Worm (Caenorhabditis elegans) whole organism, young adult: ENCODE data around the gene sulp-3.
"Not testable (repeated sequence)": the region's sequence is repeated elsewhere in the genome, so short reads cannot be mapped to it uniquely, and the experiment has no call there.

Experiments
- B0035.1 ChIP-seq: sonication (generic microtip); optimal IDR thresholded peaks from 2 replicates; lab custom pipeline; 2016; ENCODE audit warnings: missing genetic modification characterization, mild to moderate bottlenecking, missing compliant biosample characterization, missing genotype, missing genetic modification reagents
- F57C9.4 ChIP-seq: sonication (generic microtip); optimal IDR thresholded peaks from 2 replicates; lab custom pipeline; 2017; ENCODE audit warnings: mild to moderate bottlenecking, missing genetic modification characterization, missing compliant biosample characterization
- atf-7 ChIP-seq: sonication (generic microtip); optimal IDR thresholded peaks from 2 replicates; lab custom pipeline; 2017; ENCODE audit warnings: mild to moderate bottlenecking, missing genetic modification characterization, missing compliant biosample characterization
- attf-3 ChIP-seq: fragments of 200-800 bp; sonication (Bioruptor generic); conservative IDR thresholded peaks from 2 replicates; pipeline ENCODE4 v1.3.6; 2022; ENCODE audit warnings: missing genetic modification reagents, missing genetic modification characterization, missing compliant biosample characterization
- attf-5 ChIP-seq: fragments of 200-800 bp; sonication (Bioruptor generic); optimal IDR thresholded peaks from 2 replicates; lab custom pipeline; 2018; ENCODE audit warnings: mild to moderate bottlenecking, missing genetic modification characterization, missing compliant biosample characterization
- bed-1 ChIP-seq: fragments of 200-800 bp; sonication (Bioruptor generic); IDR thresholded peaks from 2 replicates; pipeline ENCODE4 v1.3.6; 2022; ENCODE audit warnings: missing genetic modification reagents, missing genetic modification characterization, missing compliant biosample characterization
- ccch-3 ChIP-seq: fragments of 200-800 bp; sonication (Bioruptor generic); optimal IDR thresholded peaks from 2 replicates; lab custom pipeline; 2018; ENCODE audit warnings: mild to moderate bottlenecking, missing genetic modification characterization, missing compliant biosample characterization
- cebp-1 ChIP-seq, 2 experiments: fragments of 200-800 bp in 1 of 2; sonication (Bioruptor generic) in 1 of 2; sonication (generic microtip) in 1 of 2; IDR thresholded peaks in 1 of 2; optimal IDR thresholded peaks in 1 of 2; 2 replicates each; pipeline versions ENCODE4 v1.3.6 to Lab custom; 2017 to 2022; ENCODE audit warnings: missing compliant biosample characterization in 2 of 2, missing genetic modification characterization in 2 of 2, mild to moderate bottlenecking in 1 of 2, missing genetic modification reagents in 1 of 2, moderate library complexity in 1 of 2
- cebp-2 ChIP-seq: fragments of 200-800 bp; sonication (Bioruptor generic); IDR thresholded peaks from 2 replicates; pipeline ENCODE4 v1.3.6; 2022; ENCODE audit warnings: missing genetic modification characterization, missing compliant biosample characterization
- ceh-100 ChIP-seq: fragments of 200-800 bp; sonication (Bioruptor generic); IDR thresholded peaks from 2 replicates; pipeline ENCODE4 v1.3.6; 2022; ENCODE audit warnings: missing genetic modification reagents, missing genetic modification characterization, missing compliant biosample characterization
- ceh-58 ChIP-seq: fragments of 200-800 bp; sonication (Bioruptor generic); IDR thresholded peaks from 2 replicates; pipeline ENCODE4 v1.3.6; 2022; ENCODE audit warnings: missing genetic modification characterization, missing compliant biosample characterization
- ceh-79 ChIP-seq: sonication (generic microtip); optimal IDR thresholded peaks from 2 replicates; lab custom pipeline; 2017; ENCODE audit warnings: mild to moderate bottlenecking, missing genetic modification characterization, missing compliant biosample characterization
- chd-7 ChIP-seq: sonication (generic microtip); optimal IDR thresholded peaks from 2 replicates; lab custom pipeline; 2016; ENCODE audit warnings: mild to moderate bottlenecking, missing genetic modification characterization, moderate library complexity, missing compliant biosample characterization
- dox-1 ChIP-seq: fragments of 200-800 bp; sonication (Bioruptor generic); IDR thresholded peaks from 2 replicates; pipeline ENCODE4 v1.3.6; 2022; ENCODE audit warnings: missing genetic modification reagents, missing genetic modification characterization, missing compliant biosample characterization
- egl-18 ChIP-seq: fragments of 200-800 bp; sonication (Bioruptor generic); IDR thresholded peaks from 2 replicates; pipeline ENCODE4 v1.3.6; 2022; ENCODE audit warnings: missing genetic modification reagents, missing genetic modification characterization, missing compliant biosample characterization
- him-1 ChIP-seq: sonication (generic microtip); optimal IDR thresholded peaks from 2 replicates; lab custom pipeline; 2016; ENCODE audit warnings: missing genotype, missing genetic modification reagents, missing genetic modification characterization, missing compliant biosample characterization
- hlh-12 ChIP-seq: sonication (generic microtip); optimal IDR thresholded peaks from 2 replicates; lab custom pipeline; 2016; ENCODE audit warnings: missing genetic modification characterization, missing compliant biosample characterization
- hmg-1.2 ChIP-seq: fragments of 200-800 bp; sonication (Bioruptor generic); IDR thresholded peaks from 2 replicates; pipeline ENCODE4 v1.3.6; 2022; ENCODE audit warnings: missing genetic modification reagents, missing genetic modification characterization, missing compliant biosample characterization
- hrde-1 ChIP-seq: sonication (generic microtip); optimal IDR thresholded peaks from 2 replicates; lab custom pipeline; 2016; ENCODE audit warnings: missing genetic modification characterization, mild to moderate bottlenecking, missing compliant biosample characterization, moderate library complexity, missing genotype, missing genetic modification reagents, borderline replicate concordance
- hsf-1 ChIP-seq: fragments of 200-800 bp; sonication (Bioruptor generic); IDR thresholded peaks from 2 replicates; pipeline ENCODE4 v1.3.6; 2022; ENCODE audit warnings: missing genetic modification reagents, missing genetic modification characterization, missing compliant biosample characterization
- let-607 ChIP-seq, 2 experiments: fragments of 200-800 bp in 1 of 2; sonication (Bioruptor generic) in 1 of 2; sonication (generic microtip) in 1 of 2; optimal IDR thresholded peaks; 2 replicates each; lab custom pipeline; 2016 to 2018; ENCODE audit warnings: mild to moderate bottlenecking in 2 of 2, missing compliant biosample characterization in 2 of 2, missing genetic modification characterization in 2 of 2, moderate library complexity in 2 of 2, missing genotype in 1 of 2
- lin-40 ChIP-seq: sonication (generic microtip); optimal IDR thresholded peaks from 2 replicates; lab custom pipeline; 2016; ENCODE audit warnings: missing genetic modification characterization, mild to moderate bottlenecking, missing compliant biosample characterization, missing genotype, missing genetic modification reagents
- lsl-1 ChIP-seq: fragments of 200-800 bp; sonication (Bioruptor generic); optimal IDR thresholded peaks from 2 replicates; lab custom pipeline; 2018; ENCODE audit warnings: mild to moderate bottlenecking, missing genetic modification characterization, moderate library complexity, missing compliant biosample characterization
- madf-8 ChIP-seq: fragments of 200-800 bp; sonication (Bioruptor generic); conservative IDR thresholded peaks from 2 replicates; pipeline ENCODE4 v1.3.6; 2022; ENCODE audit warnings: missing genetic modification reagents, missing genetic modification characterization, missing compliant biosample characterization
- mcd-1 ChIP-seq: fragments of 200-800 bp; sonication (Bioruptor generic); IDR thresholded peaks from 2 replicates; pipeline ENCODE4 v1.3.6; 2022; ENCODE audit warnings: missing genetic modification reagents, missing genetic modification characterization, missing compliant biosample characterization
- mxl-1 ChIP-seq: sonication (generic microtip); optimal IDR thresholded peaks from 2 replicates; lab custom pipeline; 2016; ENCODE audit warnings: missing genetic modification characterization, missing compliant biosample characterization
- nhr-80 ChIP-seq: sonication (generic microtip); optimal IDR thresholded peaks from 2 replicates; lab custom pipeline; 2016; ENCODE audit warnings: missing genetic modification characterization, missing compliant biosample characterization
- pbrm-1 ChIP-seq: fragments of 200-800 bp; sonication (Bioruptor generic); IDR thresholded peaks from 2 replicates; pipeline ENCODE4 v1.3.6; 2022; ENCODE audit warnings: missing genetic modification reagents, missing genetic modification characterization, missing compliant biosample characterization
- rcor-1 ChIP-seq: fragments of 200-800 bp; sonication (Bioruptor generic); IDR thresholded peaks from 2 replicates; pipeline ENCODE4 v1.3.6; 2022; ENCODE audit warnings: missing genetic modification reagents, missing genetic modification characterization, missing compliant biosample characterization
- rpc-1 ChIP-seq, 2 experiments: fragments of 150-350 bp in 1 of 2; sonication (generic microtip) in 1 of 2; optimal IDR thresholded peaks; 2 replicates each; lab custom pipeline; 2014 to 2018; ENCODE audit warnings: missing biosample characterization in 1 of 2, missing genetic modification characterization in 1 of 2, missing genetic modification reagents in 1 of 2, missing genotype in 1 of 2
- snpc-1.1 ChIP-seq: sonication (generic microtip); optimal IDR thresholded peaks from 2 replicates; lab custom pipeline; 2017; ENCODE audit warnings: missing genetic modification characterization, mild to moderate bottlenecking, missing compliant biosample characterization, antibody characterized with exemption, moderate library complexity, missing genotype, missing genetic modification reagents; ENCODE audit not compliant: insufficient read depth
- snpc-1.3 ChIP-seq: sonication (generic microtip); optimal IDR thresholded peaks from 2 replicates; lab custom pipeline; 2017; ENCODE audit warnings: missing genetic modification characterization, mild to moderate bottlenecking, missing compliant biosample characterization, antibody characterized with exemption, moderate library complexity, missing genotype, missing genetic modification reagents; ENCODE audit not compliant: insufficient read depth
- snpc-3.4 ChIP-seq: sonication (generic microtip); optimal IDR thresholded peaks from 2 replicates; lab custom pipeline; 2017; ENCODE audit warnings: missing genetic modification characterization, mild to moderate bottlenecking, missing compliant biosample characterization, antibody characterized with exemption, moderate library complexity, missing genotype, missing genetic modification reagents
- sptf-2 ChIP-seq: fragments of 200-800 bp; sonication (Bioruptor generic); optimal IDR thresholded peaks from 2 replicates; lab custom pipeline; 2018; ENCODE audit warnings: mild to moderate bottlenecking, missing genetic modification characterization, missing compliant biosample characterization
- tbp1 ChIP-seq: fragments of 200-800 bp; sonication (Bioruptor generic); optimal IDR thresholded peaks from 2 replicates; lab custom pipeline; 2018; ENCODE audit warnings: mild to moderate bottlenecking, missing genetic modification characterization, missing compliant biosample characterization
- unc-130 ChIP-seq: sonication (generic microtip); optimal IDR thresholded peaks from 2 replicates; lab custom pipeline; 2016; ENCODE audit warnings: missing genetic modification reagents, missing genetic modification characterization, missing compliant biosample characterization
- unc-62 ChIP-seq: fragments of 150-350 bp; optimal IDR thresholded peaks from 2 replicates; lab custom pipeline; 2014; ENCODE audit warnings: missing biosample characterization, missing genetic modification reagents, missing genetic modification characterization
- zfh-2 ChIP-seq: fragments of 200-800 bp; sonication (Bioruptor generic); conservative IDR thresholded peaks from 2 replicates; pipeline ENCODE4 v1.3.6; 2022; ENCODE audit warnings: missing genetic modification reagents, missing genetic modification characterization, missing compliant biosample characterization
- ztf-18 ChIP-seq: sonication (generic microtip); optimal IDR thresholded peaks from 2 replicates; lab custom pipeline; 2016; ENCODE audit warnings: missing genotype, mild to moderate bottlenecking, missing genetic modification characterization, missing compliant biosample characterization
- ztf-22 ChIP-seq: fragments of 200-800 bp; sonication (Bioruptor generic); optimal IDR thresholded peaks from 2 replicates; lab custom pipeline; 2018; ENCODE audit warnings: mild to moderate bottlenecking, missing genetic modification characterization, moderate library complexity, missing compliant biosample characterization
- ztf-25 ChIP-seq: fragments of 200-800 bp; sonication (Bioruptor generic); IDR thresholded peaks from 2 replicates; pipeline ENCODE4 v1.3.6; 2022; ENCODE audit warnings: missing genetic modification reagents, missing genetic modification characterization, missing compliant biosample characterization

Gene sulp-3

ce11 chrX:8410754-8411153, 2.6 kb upstream of the sulp-3 start, which contains the start of gene F08F1.9:
TSS of gene F08F1.9 (minus strand) at chrX:8410854.
- TF ChIP-seq snpc-1.3 (tag; lab: Kevin White, UChicago); tbp1; snpc-3.4 (tag; lab: Kevin White, UChicago): not testable (repeated sequence)

- TF ChIP-seq ztf-25 (GFP tag; lab: Robert Waterston, UW) (no peak), nhr-80 (tag; lab: Kevin White, UChicago) (no peak), hsf-1 (GFP tag; lab: Robert Waterston, UW) (no peak), ztf-22 (no peak), ceh-100 (GFP tag; lab: Robert Waterston, UW) (no peak), cebp-1 (GFP tag; IDR thresholded peaks at IDR 0.05; lab: Robert Waterston, UW) (no peak), cebp-1 (tag; optimal IDR thresholded peaks at IDR 0.05; lab: Kevin White, UChicago) (no peak), lin-40 (tag; lab: Kevin White, UChicago) (no peak), mxl-1 (tag; lab: Kevin White, UChicago) (no peak), atf-7 (no peak), ceh-79 (no peak)
Measured at ce11 chrX:8406815-8407214, 1.4 kb downstream of the sulp-3 start.

DNA sequence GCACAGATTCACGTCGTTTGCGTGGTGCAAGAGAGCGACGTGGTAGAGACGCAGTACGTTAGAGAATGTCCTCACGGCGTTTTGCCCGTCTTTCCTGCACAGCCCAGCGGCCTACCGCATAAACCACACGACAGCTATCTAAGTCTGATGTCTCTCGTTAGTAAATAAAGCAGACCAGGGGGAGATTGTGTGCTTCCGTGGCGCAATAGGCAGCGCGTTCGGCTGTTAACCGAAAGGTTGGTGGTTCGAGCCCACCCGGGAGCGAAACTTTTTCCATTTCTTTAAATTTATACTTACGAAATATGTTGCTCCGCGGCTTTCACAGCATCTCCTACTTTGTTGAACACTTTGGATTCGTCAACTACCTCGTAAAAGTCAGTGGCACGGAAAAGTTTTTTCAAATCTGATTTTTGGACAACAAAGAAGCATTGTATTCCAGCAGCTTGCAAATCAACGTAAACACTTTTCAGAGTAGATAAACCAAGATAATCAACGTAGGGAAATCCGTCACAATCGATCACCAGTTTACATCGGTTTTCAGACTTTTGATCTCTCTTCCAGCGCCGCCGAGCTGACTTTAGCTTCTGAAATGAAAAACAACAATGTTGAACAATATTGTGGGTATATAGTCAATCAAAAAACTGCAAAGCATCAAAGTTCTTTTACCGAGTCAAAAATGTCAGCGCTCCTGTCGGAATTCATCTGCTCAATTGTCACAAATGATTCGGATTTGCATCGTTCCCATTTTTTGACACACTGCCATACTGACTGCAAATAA, 3.7 kb downstream of the sulp-3 start:
- TF ChIP-seq rpc-1 (optimal IDR thresholded peaks at IDR 0.05; lab: Kevin White, UChicago) (peak; percentile 98), rpc-1 (tag; optimal IDR thresholded peaks at IDR 0.05; lab: Kevin White, UChicago) (peak; percentile 94), bed-1 (GFP tag; lab: Robert Waterston, UW) (no peak), ceh-58 (GFP tag; lab: Robert Waterston, UW) (0 out of 2 replicates have a peak, but pooled peaks have one; percentile 78), hmg-1.2 (peak; percentile 93), zfh-2 (GFP tag; lab: Robert Waterston, UW) (peak; percentile 93), attf-3 (GFP tag; lab: Robert Waterston, UW) (peak; percentile 70; the same call in 1 of the 2 replicates), sptf-2 (GFP tag; lab: Kevin White, UChicago) (peak; percentile 57), hlh-12 (tag; lab: Kevin White, UChicago) (peak; percentile 87), cebp-2 (GFP tag; lab: Robert Waterston, UW) (0 out of 2 replicates have a peak, but pooled peaks have one; percentile 71), egl-18 (GFP tag; lab: Robert Waterston, UW) (no peak), hrde-1 (tag; lab: Kevin White, UChicago) (peak; percentile 93), snpc-1.1 (tag; lab: Kevin White, UChicago) (peak; percentile 17), dox-1 (GFP tag; lab: Robert Waterston, UW) (peak; percentile 94), F57C9.4 (peak; percentile 70), madf-8 (GFP tag; lab: Robert Waterston, UW) (peak; percentile 46), chd-7 (tag; lab: Kevin White, UChicago) (peak; percentile 95), mxl-1 (tag; lab: Kevin White, UChicago) (peak; percentile 94), B0035.1 (tag; lab: Kevin White, UChicago) (peak; percentile 86), ccch-3 (peak; percentile 78), nhr-80 (tag; lab: Kevin White, UChicago) (peak; percentile 77), attf-5 (GFP tag; lab: Kevin White, UChicago) (peak; percentile 91), rcor-1 (peak; percentile 89), unc-62 (GFP tag; lab: Kevin White, UChicago) (no peak), let-607 (tag; optimal IDR thresholded peaks at IDR 0.05; lab: Kevin White, UChicago) (peak; percentile 76 to 86), pbrm-1 (peak; percentile 93), cebp-1 (GFP tag; IDR thresholded peaks at IDR 0.05; lab: Robert Waterston, UW) (peak; percentile 86), cebp-1 (tag; optimal IDR thresholded peaks at IDR 0.05; lab: Kevin White, UChicago) (peak; percentile 95), him-1 (tag; lab: Kevin White, UChicago) (peak; percentile 97), ztf-18 (tag; lab: Kevin White, UChicago) (peak; percentile 79), unc-130 (GFP tag; lab: Kevin White, UChicago) (peak; percentile 51), lsl-1 (GFP tag; lab: Kevin White, UChicago) (peak; percentile 31), mcd-1 (GFP tag; lab: Robert Waterston, UW) (no peak; the same call in 1 of the 2 replicates)
